Worm (Caenorhabditis elegans): ENCODE measurements around the gene pcs-1.

ce11 chrII:11621576-11621975 is 44.0 kb upstream of the pcs-1 start:
- no peak for TF ChIP-seq nhr-12 (tag; optimal IDR thresholded peaks at IDR 0.05)
- TF ChIP-seq elt-1 (tag; optimal IDR thresholded peaks at IDR 0.05; ENCODE audit: borderline replicate concordance, insufficient read depth) = no peak
- no peak for TF ChIP-seq nhr-237 (tag; optimal IDR thresholded peaks at IDR 0.05)
- no peak for TF ChIP-seq blmp-1 (tag; optimal IDR thresholded peaks at IDR 0.05)
- no peak for TF ChIP-seq unc-62 (GFP tag; optimal IDR thresholded peaks at IDR 0.05)
- no peak for TF ChIP-seq pha-4 (tag; optimal IDR thresholded peaks at IDR 0.05)
- TF ChIP-seq unc-120 (tag; optimal IDR thresholded peaks at IDR 0.05; ENCODE audit: poor library complexity, severe bottlenecking) = no peak
- no peak for TF ChIP-seq bed-3 (GFP tag; optimal IDR thresholded peaks at IDR 0.05)
- TF ChIP-seq nhr-76 (tag; optimal IDR thresholded peaks at IDR 0.05) = no peak
- TF ChIP-seq mab-5 (tag; optimal IDR thresholded peaks at IDR 0.05) = no peak
- TF ChIP-seq nhr-28 (tag; optimal IDR thresholded peaks at IDR 0.05) = no peak
- no peak for TF ChIP-seq lsy-2 (tag; optimal IDR thresholded peaks at IDR 0.05)
